Fruit fly (Drosophila melanogaster) whole organism, prepupa: ENCODE data around the gene Sec71.

Source experiments
- CG10631 ChIP-seq: fragments of 200-800 bp; sonication (Bioruptor generic); optimal IDR thresholded peaks from 2 replicates; lab custom pipeline; 2016; ENCODE audit warnings: missing biosample characterization, missing genetic modification characterization
- CG3032 ChIP-seq: fragments of 200-800 bp; optimal IDR thresholded peaks from 2 replicates; lab custom pipeline; 2019; ENCODE audit warnings: missing biosample characterization, mild to moderate bottlenecking, missing genetic modification characterization, moderate library complexity
- CG32006 ChIP-seq: fragments of 200-800 bp; sonication (Bioruptor generic); optimal IDR thresholded peaks from 3 replicates; lab custom pipeline; 2017; ENCODE audit warnings: missing biosample characterization, mild to moderate bottlenecking, missing genetic modification characterization

DNA sequence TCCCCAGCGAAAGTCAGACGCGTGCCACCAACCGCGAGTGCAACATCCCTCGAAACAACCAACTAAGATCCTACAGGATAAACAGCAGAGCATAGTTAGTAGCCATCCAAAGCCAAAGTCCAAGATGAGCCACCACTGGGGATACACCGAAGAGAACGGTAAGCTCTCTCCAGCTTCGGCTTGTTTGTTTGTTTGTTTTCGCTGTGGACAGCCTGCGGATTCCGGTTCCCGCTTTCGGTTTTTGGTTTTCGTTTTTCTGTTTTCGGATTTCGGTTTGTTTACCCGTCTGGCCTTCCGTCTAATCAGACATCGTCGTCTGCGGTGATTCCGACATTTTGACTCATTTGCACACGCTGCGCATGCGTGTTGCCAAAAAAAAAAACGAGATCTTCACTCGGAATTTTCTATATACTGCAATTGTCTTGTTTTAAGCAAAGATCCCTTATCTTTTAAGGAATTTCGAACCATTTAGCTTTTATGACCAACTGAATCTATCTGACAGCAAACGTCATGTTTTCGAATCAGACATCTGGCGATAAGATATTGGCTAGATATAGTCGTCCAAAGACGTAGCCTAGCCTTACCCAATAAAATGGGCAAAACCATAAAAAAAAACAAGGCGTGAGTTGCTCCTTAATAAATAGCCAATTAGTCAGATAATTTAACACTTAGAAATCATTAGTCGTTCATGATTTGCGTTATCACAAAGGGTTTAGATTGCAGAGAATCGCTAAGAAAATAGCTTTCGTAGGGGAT, 10.7 kb downstream of the Sec71 start:
- no peak for TF ChIP-seq CG10631 (GFP tag; lab: Kevin White, UChicago)
- no peak for TF ChIP-seq CG32006 (GFP tag; lab: Kevin White, UChicago)
- no peak for TF ChIP-seq CG3032 (tag; lab: Kevin White, UChicago)
